Fruit fly (Drosophila melanogaster) whole organism, embryonic: ENCODE data around the gene aru.
"Not testable (repeated sequence)": the region's sequence is repeated elsewhere in the genome, so short reads cannot be mapped to it uniquely, and the experiment has no call there.

Experiments used
- CG10267 ChIP-seq: fragments of 200-800 bp; sonication (Bioruptor generic); optimal IDR thresholded peaks from 2 replicates; lab custom pipeline; 2018; ENCODE audit warnings: missing biosample characterization, mild to moderate bottlenecking, missing genetic modification characterization, moderate library complexity
- CG11398 ChIP-seq: fragments of 200-800 bp; sonication (Bioruptor generic); optimal IDR thresholded peaks from 2 replicates; lab custom pipeline; 2016; ENCODE audit warnings: missing biosample characterization, missing genetic modification characterization
- CG11504 ChIP-seq: fragments of 200-800 bp; sonication (Bioruptor generic); optimal IDR thresholded peaks from 3 replicates; lab custom pipeline; 2019; ENCODE audit warnings: missing biosample characterization, mild to moderate bottlenecking, missing genetic modification characterization, moderate library complexity
- CG1529 ChIP-seq: fragments of 200-800 bp; sonication (Bioruptor generic); optimal IDR thresholded peaks from 3 replicates; lab custom pipeline; 2018; ENCODE audit warnings: missing biosample characterization, missing genetic modification characterization
- CG15696 ChIP-seq: fragments of 200-800 bp; sonication (Bioruptor generic); optimal IDR thresholded peaks from 2 replicates; lab custom pipeline; 2019; ENCODE audit warnings: missing biosample characterization, mild to moderate bottlenecking, missing genetic modification characterization, moderate library complexity
- CG1647 ChIP-seq: fragments of 200-800 bp; sonication (Bioruptor generic); optimal IDR thresholded peaks from 3 replicates; lab custom pipeline; 2016; ENCODE audit warnings: missing biosample characterization, missing genetic modification characterization
- CG16813 ChIP-seq: fragments of 200-800 bp; sonication (Bioruptor generic); IDR thresholded peaks from 3 replicates; pipeline ENCODE4 v1.3.6; 2022; ENCODE audit warnings: missing biosample characterization, missing genetic modification characterization; ENCODE audit not compliant: partially characterized antibody
- CG16863 ChIP-seq: fragments of 200-800 bp; sonication (Bioruptor generic); optimal IDR thresholded peaks from 3 replicates; lab custom pipeline; 2016; ENCODE audit warnings: missing biosample characterization, missing genetic modification characterization
- CG17361 ChIP-seq: fragments of 200-800 bp; sonication (Bioruptor generic); IDR thresholded peaks from 3 replicates; pipeline ENCODE4 v1.3.6; 2022; ENCODE audit warnings: missing biosample characterization, missing genetic modification characterization
- CG17829 ChIP-seq: fragments of 200-800 bp; optimal IDR thresholded peaks from 2 replicates; lab custom pipeline; 2019; ENCODE audit warnings: missing biosample characterization, mild to moderate bottlenecking, missing genetic modification characterization, moderate library complexity
- CG2678 ChIP-seq: fragments of 200-800 bp; sonication (Bioruptor generic); optimal IDR thresholded peaks from 3 replicates; lab custom pipeline; 2019; ENCODE audit warnings: missing biosample characterization, mild to moderate bottlenecking, missing genetic modification characterization, moderate library complexity
- CG2712 ChIP-seq: fragments of 200-800 bp; optimal IDR thresholded peaks from 3 replicates; lab custom pipeline; 2019; ENCODE audit warnings: missing biosample characterization, mild to moderate bottlenecking, missing genetic modification characterization, moderate library complexity
- CG42726 ChIP-seq: fragments of 200-800 bp; sonication (Bioruptor generic); IDR thresholded peaks from 2 replicates; pipeline ENCODE4 v1.3.6; 2022; ENCODE audit warnings: missing biosample characterization, missing genetic modification characterization; ENCODE audit not compliant: partially characterized antibody
- CG4820 ChIP-seq: fragments of 200-800 bp; sonication (Bioruptor generic); optimal IDR thresholded peaks from 3 replicates; lab custom pipeline; 2016; ENCODE audit warnings: missing biosample characterization, missing genetic modification characterization
- CG8089 ChIP-seq: fragments of 200-800 bp; sonication (Bioruptor generic); optimal IDR thresholded peaks from 3 replicates; lab custom pipeline; 2016; ENCODE audit warnings: missing biosample characterization, missing genetic modification characterization
- CG8924 ChIP-seq: fragments of 200-800 bp; optimal IDR thresholded peaks from 3 replicates; lab custom pipeline; 2019; ENCODE audit warnings: missing biosample characterization, mild to moderate bottlenecking, missing genetic modification characterization, moderate library complexity
- Camta ChIP-seq: fragments of 200-800 bp; sonication (Bioruptor generic); optimal IDR thresholded peaks from 2 replicates; lab custom pipeline; 2016; ENCODE audit warnings: missing biosample characterization, missing genetic modification characterization
- D ChIP-seq, 2 experiments: fragments of 200-800 bp in 1 of 2; fragments of >200 bp in 1 of 2; sonication (Bioruptor generic) in 1 of 2; optimal IDR thresholded peaks; 2 replicates in 1 of 2; 3 replicates in 1 of 2; lab custom pipeline; 2017; ENCODE audit warnings: mild to moderate bottlenecking in 1 of 2, missing biosample characterization in 1 of 2, missing genetic modification characterization in 1 of 2, missing genetic modification reagents in 1 of 2
- D19A ChIP-seq: fragments of 200-800 bp; optimal IDR thresholded peaks from 3 replicates; lab custom pipeline; 2019; ENCODE audit warnings: missing biosample characterization, mild to moderate bottlenecking, missing genetic modification characterization, moderate library complexity
- H15 ChIP-seq: fragments of 200-800 bp; sonication (Bioruptor generic); IDR thresholded peaks from 3 replicates; pipeline ENCODE4 v1.3.6; 2022; ENCODE audit warnings: missing biosample characterization, missing genetic modification characterization
- Hr78 ChIP-seq, 2 experiments: fragments of 200-800 bp in 1 of 2; fragments of >200 bp in 1 of 2; sonication (Bioruptor generic) in 1 of 2; optimal IDR thresholded peaks; 2 replicates each; lab custom pipeline; 2017 to 2019; ENCODE audit warnings: missing biosample characterization in 2 of 2, missing genetic modification characterization in 2 of 2, mild to moderate bottlenecking in 1 of 2, moderate library complexity in 1 of 2
- Jarid2 ChIP-seq: fragments of 200-800 bp; sonication (Bioruptor generic); optimal IDR thresholded peaks from 3 replicates; lab custom pipeline; 2017; ENCODE audit warnings: mild to moderate bottlenecking, missing biosample characterization, missing genetic modification reagents, missing genetic modification characterization
- MTF-1 ChIP-seq: fragments of 200-800 bp; sonication (Bioruptor generic); optimal IDR thresholded peaks from 2 replicates; lab custom pipeline; 2018; ENCODE audit warnings: missing biosample characterization, mild to moderate bottlenecking, missing genetic modification characterization, borderline replicate concordance
- Mad ChIP-seq: fragments of 200-800 bp; sonication (Bioruptor generic); optimal IDR thresholded peaks from 2 replicates; lab custom pipeline; 2016; ENCODE audit warnings: missing biosample characterization, missing genetic modification characterization
- Opbp ChIP-seq: fragments of 200-800 bp; sonication (Bioruptor generic); IDR thresholded peaks from 3 replicates; pipeline ENCODE4 v1.3.6; 2022; ENCODE audit warnings: missing biosample characterization, missing genetic modification characterization; ENCODE audit not compliant: partially characterized antibody
- Pdp1 ChIP-seq, 2 experiments: fragments of 200-800 bp; sonication (Bioruptor generic); optimal IDR thresholded peaks; 3 replicates each; lab custom pipeline; 2016; ENCODE audit warnings: missing biosample characterization in 2 of 2, missing genetic modification characterization in 2 of 2, mild to moderate bottlenecking in 1 of 2, moderate library complexity in 1 of 2
- Scr ChIP-seq: fragments of 200-800 bp; sonication (Bioruptor generic); IDR thresholded peaks from 2 replicates; pipeline ENCODE4 v1.3.6; 2022; ENCODE audit warnings: missing biosample characterization, missing genetic modification characterization; ENCODE audit not compliant: partially characterized antibody
- Ssrp ChIP-seq: fragments of 200-800 bp; sonication (Bioruptor generic); optimal IDR thresholded peaks from 2 replicates; lab custom pipeline; 2018; ENCODE audit warnings: missing biosample characterization, mild to moderate bottlenecking, missing genetic modification characterization, moderate library complexity
- ara ChIP-seq: fragments of 200-800 bp; sonication (Bioruptor generic); IDR thresholded peaks from 2 replicates; pipeline ENCODE4 v1.3.6; 2022; ENCODE audit warnings: missing biosample characterization, missing genetic modification characterization
- ase ChIP-seq: fragments of 200-800 bp; sonication (Bioruptor generic); IDR thresholded peaks from 3 replicates; pipeline ENCODE4 v1.3.6; 2022; ENCODE audit warnings: missing biosample characterization, missing genetic modification characterization
- bab2 ChIP-seq: fragments of 200-800 bp; sonication (Bioruptor generic); optimal IDR thresholded peaks from 2 replicates; lab custom pipeline; 2016; ENCODE audit warnings: missing biosample characterization, missing genetic modification characterization
- bsh ChIP-seq, 2 experiments: fragments of 200-800 bp; sonication (Bioruptor generic); optimal IDR thresholded peaks; 2 replicates each; lab custom pipeline; 2017 to 2018; ENCODE audit warnings: mild to moderate bottlenecking in 2 of 2, missing biosample characterization in 2 of 2, missing genetic modification characterization in 2 of 2, moderate library complexity in 1 of 2
- dpn ChIP-seq, 2 experiments: fragments of 200-800 bp; sonication (Bioruptor generic); optimal IDR thresholded peaks; 3 replicates each; lab custom pipeline; 2016; ENCODE audit warnings: missing biosample characterization in 2 of 2, missing genetic modification characterization in 2 of 2
- fd102C ChIP-seq: fragments of 200-800 bp; sonication (Bioruptor generic); optimal IDR thresholded peaks from 2 replicates; lab custom pipeline; 2018; ENCODE audit warnings: missing biosample characterization, mild to moderate bottlenecking, missing genetic modification characterization, moderate library complexity
- gsb-n ChIP-seq: fragments of 200-800 bp; sonication (Bioruptor generic); optimal IDR thresholded peaks from 3 replicates; lab custom pipeline; 2018; ENCODE audit warnings: missing biosample characterization, mild to moderate bottlenecking, missing genetic modification characterization
- inv ChIP-seq: fragments of 200-800 bp; sonication (Bioruptor generic); IDR thresholded peaks from 2 replicates; pipeline ENCODE4 v1.3.6; 2022; ENCODE audit warnings: missing biosample characterization, missing genetic modification characterization; ENCODE audit not compliant: partially characterized antibody
- lov ChIP-seq, 2 experiments: fragments of 200-800 bp in 1 of 2; fragments of >200 bp in 1 of 2; sonication (Bioruptor generic) in 1 of 2; IDR thresholded peaks in 1 of 2; optimal IDR thresholded peaks in 1 of 2; 2 replicates in 1 of 2; 3 replicates in 1 of 2; pipeline versions ENCODE4 v1.3.6 to Lab custom; 2017 to 2022; ENCODE audit warnings: missing biosample characterization in 1 of 2, missing genetic modification characterization in 1 of 2
- nerfin-1 ChIP-seq: fragments of 200-800 bp; sonication (Bioruptor generic); optimal IDR thresholded peaks from 3 replicates; lab custom pipeline; 2019; ENCODE audit warnings: missing biosample characterization, mild to moderate bottlenecking, missing genetic modification characterization, moderate library complexity
- nmo ChIP-seq: fragments of 200-800 bp; sonication (Bioruptor generic); optimal IDR thresholded peaks from 2 replicates; lab custom pipeline; 2018; ENCODE audit warnings: missing biosample characterization, mild to moderate bottlenecking, missing genetic modification characterization, moderate library complexity
- oc ChIP-seq: fragments of 200-800 bp; sonication (Bioruptor generic); optimal IDR thresholded peaks from 2 replicates; lab custom pipeline; 2018; ENCODE audit warnings: missing biosample characterization, mild to moderate bottlenecking, missing genetic modification characterization, moderate library complexity
- onecut ChIP-seq: fragments of 200-800 bp; sonication (Bioruptor generic); IDR thresholded peaks from 2 replicates; pipeline ENCODE4 v1.3.6; 2022; ENCODE audit warnings: missing biosample characterization, missing genetic modification characterization
- otp ChIP-seq: fragments of 200-800 bp; sonication (Bioruptor generic); IDR thresholded peaks from 3 replicates; pipeline ENCODE4, ENCODE4 v1.3.6; 2022; ENCODE audit warnings: missing biosample characterization, missing genetic modification characterization
- peb ChIP-seq: fragments of 200-800 bp; sonication (Bioruptor generic); IDR thresholded peaks from 2 replicates; pipeline ENCODE4 v1.3.6; 2022; ENCODE audit warnings: missing biosample characterization, missing genetic modification characterization
- pros ChIP-seq: fragments of 200-800 bp; sonication (Bioruptor generic); optimal IDR thresholded peaks from 3 replicates; lab custom pipeline; 2019; ENCODE audit warnings: missing biosample characterization, mild to moderate bottlenecking, missing genetic modification characterization, moderate library complexity
- sob ChIP-seq: fragments of 200-800 bp; sonication (Bioruptor generic); IDR thresholded peaks from 2 replicates; pipeline ENCODE4 v1.3.6; 2022; ENCODE audit warnings: missing biosample characterization, missing genetic modification characterization
- unpg ChIP-seq: fragments of 200-800 bp; sonication (Bioruptor generic); optimal IDR thresholded peaks from 3 replicates; lab custom pipeline; 2018; ENCODE audit warnings: missing biosample characterization, mild to moderate bottlenecking, missing genetic modification characterization, moderate library complexity

The aru gene

dm6 chr2L:901363-901762, 33.2 kb upstream of the aru start (continued):
- TF ChIP-seq gsb-n (tag; lab: Kevin White, UChicago) (peak; percentile 40), Hr78 (GFP tag; optimal IDR thresholded peaks at IDR 0.05; lab: Kevin White, UChicago) (peak in 1 of 2 experiments; percentile 29), CG11398 (GFP tag; lab: Kevin White, UChicago) (peak; percentile 7), MTF-1 (GFP tag; lab: Kevin White, UChicago) (peak; percentile 1), nerfin-1 (tag; lab: Kevin White, UChicago) (peak; percentile 16), pros (GFP tag; lab: Kevin White, UChicago) (peak; percentile 80), H15 (GFP tag; lab: Robert Waterston, UW) (0 out of 3 replicates have a peak, but pooled peaks have one; percentile 37), onecut (GFP tag; lab: Robert Waterston, UW) (peak; percentile 30; the same call in 1 of the 2 replicates), fd102C (peak; percentile 36), bab2 (peak; percentile 30), Ssrp (tag; lab: Kevin White, UChicago) (peak; percentile 10), lov (GFP tag; IDR thresholded peaks at IDR 0.05; lab: Robert Waterston, UW) (peak; percentile 18; the same call in 1 of the 3 replicates), CG16863 (GFP tag; lab: Kevin White, UChicago) (peak; percentile 9), CG1647 (GFP tag; lab: Kevin White, UChicago) (peak; percentile 34), sob (GFP tag; lab: Robert Waterston, UW) (peak; percentile 55; the same call in 1 of the 2 replicates), ase (GFP tag; lab: Robert Waterston, UW) (0 out of 3 replicates have a peak, but pooled peaks have one; percentile 25), CG4820 (peak; percentile 28), CG15696 (tag; lab: Kevin White, UChicago) (peak; percentile 71), CG11504 (tag; lab: Kevin White, UChicago) (peak; percentile 52), D (GFP tag; optimal IDR thresholded peaks at IDR 0.05; lab: Kevin White, UChicago) (peak; percentile 18), CG8089 (GFP tag; lab: Kevin White, UChicago) (peak; percentile 28), unpg (GFP tag; lab: Kevin White, UChicago) (peak; percentile 14), inv (GFP tag; lab: Robert Waterston, UW) (0 out of 2 replicates have a peak, but pooled peaks have one; percentile 14), Camta (GFP tag; lab: Kevin White, UChicago) (peak; percentile 41), ara (GFP tag; lab: Robert Waterston, UW) (peak; percentile 25; the same call in 1 of the 2 replicates), otp (GFP tag; lab: Robert Waterston, UW) (peak; percentile 64; the same call in 1 of the 3 replicates), CG2712 (tag; lab: Kevin White, UChicago) (peak; percentile 47), Jarid2 (peak; percentile 49), bsh (GFP tag; optimal IDR thresholded peaks at IDR 0.05; lab: Kevin White, UChicago) (peak in 1 of 2 experiments; percentile 62), CG1529 (peak; percentile 17), CG2678 (peak; percentile 24), CG10267 (tag; lab: Kevin White, UChicago) (peak; percentile 10), CG8924 (peak; percentile 3), oc (tag; lab: Kevin White, UChicago) (peak; percentile 27), nmo (peak; percentile 61), peb (GFP tag; lab: Robert Waterston, UW) (peak; percentile 48; the same call in 1 of the 2 replicates), dpn (GFP tag; optimal IDR thresholded peaks at IDR 0.05; lab: Kevin White, UChicago) (peak in 1 of 2 experiments; percentile 40), Scr (GFP tag; lab: Robert Waterston, UW) (0 out of 2 replicates have a peak, but pooled peaks have one; percentile 27), Mad (GFP tag; lab: Kevin White, UChicago) (peak; percentile 20), Pdp1 (GFP tag; optimal IDR thresholded peaks at IDR 0.05; lab: Kevin White, UChicago) (peak in 1 of 2 experiments; percentile 28), CG42726 (GFP tag; lab: Robert Waterston, UW) (peak; percentile 52), D19A (peak; percentile 5), Opbp (GFP tag; lab: Robert Waterston, UW) (peak; percentile 57; the same call in 1 of the 3 replicates), CG17829 (peak; percentile 43), CG17361 (GFP tag; lab: Robert Waterston, UW) (peak; percentile 36; the same call in 2 of the 3 replicates), CG16813 (GFP tag; lab: Robert Waterston, UW) (peak; percentile 23; the same call in 1 of the 3 replicates)
- TF ChIP-seq lov, D (optimal IDR thresholded peaks at IDR 0.05; lab: Kevin White, UChicago): not testable (repeated sequence)
